Fruit fly (Drosophila melanogaster): ENCODE results near the gene Dpck.

Dpck gene

DNA sequence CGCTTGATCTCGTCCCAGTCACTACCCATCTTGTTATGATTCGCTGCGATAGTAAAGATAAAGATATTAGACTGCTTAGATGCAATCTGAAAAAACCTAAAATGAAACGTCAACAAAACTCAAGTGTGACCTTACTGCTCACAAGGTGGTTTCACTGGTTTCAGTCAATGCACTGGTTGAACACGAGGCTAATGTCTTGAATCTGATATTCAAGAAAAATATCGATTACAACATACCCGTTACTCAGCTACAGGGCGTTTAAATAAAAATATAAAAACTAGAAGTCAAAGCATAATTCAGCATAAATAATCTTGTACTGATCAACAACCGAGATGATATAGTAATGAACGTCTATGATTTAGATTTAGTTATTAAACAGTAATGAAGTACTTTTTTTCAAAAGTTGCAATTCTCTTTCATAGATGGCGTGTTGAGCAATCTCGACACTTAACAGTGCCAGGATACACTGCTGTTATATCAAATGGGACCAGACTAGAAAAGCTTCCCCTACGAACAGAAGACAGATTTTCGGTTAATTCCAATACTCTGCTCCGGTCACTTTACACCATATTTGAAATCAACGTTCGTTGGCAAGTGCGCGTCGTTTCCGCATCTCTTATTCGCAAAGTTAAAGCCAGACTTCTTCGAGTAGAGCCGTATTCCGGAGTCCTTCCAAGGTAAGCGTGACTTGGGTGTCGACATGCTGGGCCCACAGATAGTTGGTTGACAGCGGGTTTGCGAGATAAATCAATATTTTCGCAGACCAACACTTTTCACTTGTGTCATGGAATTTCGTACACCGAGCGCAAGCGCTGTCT lies 7.5 kb upstream of the Dpck start, which contains the start of the genes Ufl1 and CG1943 (continued):
- TF ChIP-seq Hsf (GFP tag; optimal IDR thresholded peaks at IDR 0.05) (peak; percentile 19), dmrt11E (tag; optimal IDR thresholded peaks at IDR 0.05) (no peak), tio (GFP tag; optimal IDR thresholded peaks at IDR 0.05) (no peak), corto (GFP tag; optimal IDR thresholded peaks at IDR 0.05) (no peak), Blimp-1 (GFP tag; optimal IDR thresholded peaks at IDR 0.05) (no peak), Bdp1 (GFP tag; optimal IDR thresholded peaks at IDR 0.05) (peak; percentile 16), CG9817 (tag; optimal IDR thresholded peaks at IDR 0.05) (no peak), NC2α (GFP tag; optimal IDR thresholded peaks at IDR 0.05) (no peak), Fer1 (GFP tag; optimal IDR thresholded peaks at IDR 0.05) (no peak), nerfin-2 (GFP tag; IDR thresholded peaks at IDR 0.05; ENCODE audit: partially characterized antibody) (no peak), Oaz (GFP tag; IDR thresholded peaks at IDR 0.05) (no peak), CG17912 (GFP tag; optimal IDR thresholded peaks at IDR 0.05) (no peak), tup (GFP tag; optimal IDR thresholded peaks at IDR 0.05) (no peak), emc (GFP tag; optimal IDR thresholded peaks at IDR 0.05) (no peak), CG2875 (GFP tag; optimal IDR thresholded peaks at IDR 0.05) (no peak), org-1 (GFP tag; optimal IDR thresholded peaks at IDR 0.05) (no peak), MBD-R2 (GFP tag; IDR thresholded peaks at IDR 0.05) (no peak), CG18262 (tag; optimal IDR thresholded peaks at IDR 0.05) (no peak), CoRest (tag; optimal IDR thresholded peaks at IDR 0.05) (peak; percentile 67), gt (GFP tag; IDR thresholded peaks at IDR 0.05) (no peak), CG12104 (GFP tag; optimal IDR thresholded peaks at IDR 0.05) (no peak), CG11504 (tag; optimal IDR thresholded peaks at IDR 0.05) (peak; percentile 21), seq (GFP tag; IDR thresholded peaks at IDR 0.05) (no peak), pum (GFP tag; optimal IDR thresholded peaks at IDR 0.05) (no peak), NFAT (GFP tag; IDR thresholded peaks at IDR 0.05) (no peak), Xrp1 (GFP tag; IDR thresholded peaks at IDR 0.05) (no peak), CG9797 (GFP tag; optimal IDR thresholded peaks at IDR 0.05) (peak; percentile 92), CG33557 (GFP tag; optimal IDR thresholded peaks at IDR 0.05) (no peak), CG14860 (GFP tag; IDR thresholded peaks at IDR 0.05; ENCODE audit: partially characterized antibody) (no peak), nom (GFP tag; optimal IDR thresholded peaks at IDR 0.05) (peak; percentile 34), crp (GFP tag; optimal IDR thresholded peaks at IDR 0.05) (no peak), Dip2 (GFP tag; IDR thresholded peaks at IDR 0.05) (no peak), Xbp1 (GFP tag; optimal IDR thresholded peaks at IDR 0.05) (no peak), CG7987 (GFP tag; optimal IDR thresholded peaks at IDR 0.05) (no peak), bsh (GFP tag; optimal IDR thresholded peaks at IDR 0.05) (peak in 1 of 2 experiments; percentile 35), Gug (GFP tag; IDR thresholded peaks at IDR 0.05) (no peak), D (optimal IDR thresholded peaks at IDR 0.05) (no peak), D (GFP tag; optimal IDR thresholded peaks at IDR 0.05) (no peak), ken (GFP tag; IDR thresholded peaks at IDR 0.05) (no peak), jigr1 (GFP tag; IDR thresholded peaks at IDR 0.05) (no peak), Meics (GFP tag; optimal IDR thresholded peaks at IDR 0.05) (no peak), ac (GFP tag; optimal IDR thresholded peaks at IDR 0.05) (peak; percentile 38), stc (GFP tag; IDR thresholded peaks at IDR 0.05) (no peak), Dref (GFP tag; IDR thresholded peaks at IDR 0.05) (no peak), cas (GFP tag; IDR thresholded peaks at IDR 0.05) (no peak), CG6854 (GFP tag; optimal IDR thresholded peaks at IDR 0.05) (peak; percentile 38), CG43689 (GFP tag; IDR thresholded peaks at IDR 0.05) (no peak), CG8089 (GFP tag; optimal IDR thresholded peaks at IDR 0.05) (no peak), CG11696 (GFP tag; IDR thresholded peaks at IDR 0.05) (no peak), Spps (tag; optimal IDR thresholded peaks at IDR 0.05) (peak; percentile 13)

Measured in whole organism, embryonic.